Worm (Caenorhabditis elegans) whole organism, mixed stage, embryonic: ENCODE measurements around the gene C49C8.5.
A peak's percentile ranks its signal among the peaks of the same experiment; 100 is the strongest.

Source experiments
- bed-3 ChIP-seq: fragments of 200-800 bp; sonication (Bioruptor generic); optimal IDR thresholded peaks from 3 replicates; lab custom pipeline; 2018; ENCODE audit warnings: mild to moderate bottlenecking, missing genetic modification characterization, moderate library complexity, missing compliant biosample characterization
- blmp-1 ChIP-seq: fragments of 150-350 bp; optimal IDR thresholded peaks from 2 replicates; lab custom pipeline; 2014; ENCODE audit warnings: missing biosample characterization, missing genetic modification characterization
- ceh-39 ChIP-seq: fragments of 150-350 bp; optimal IDR thresholded peaks from 2 replicates; lab custom pipeline; 2014; ENCODE audit warnings: missing biosample characterization, missing genetic modification characterization
- ceh-43 ChIP-seq: fragments of 200-800 bp; sonication (Bioruptor generic); optimal IDR thresholded peaks from 2 replicates; lab custom pipeline; 2018; ENCODE audit warnings: mild to moderate bottlenecking, missing genetic modification characterization, moderate library complexity, missing compliant biosample characterization
- ceh-83 ChIP-seq: fragments of 200-800 bp; sonication (Bioruptor generic); optimal IDR thresholded peaks from 2 replicates; lab custom pipeline; 2018; ENCODE audit warnings: mild to moderate bottlenecking, missing genetic modification characterization, missing compliant biosample characterization
- ces-1 ChIP-seq: fragments of 150-350 bp; optimal IDR thresholded peaks from 2 replicates; lab custom pipeline; 2014; ENCODE audit warnings: missing biosample characterization, missing genetic modification reagents, missing genetic modification characterization
- cnd-1 ChIP-seq: fragments of 200-800 bp; sonication (Bioruptor generic); optimal IDR thresholded peaks from 2 replicates; lab custom pipeline; 2018; ENCODE audit warnings: mild to moderate bottlenecking, missing genetic modification characterization, missing compliant biosample characterization
- drap-1 ChIP-seq: fragments of 200-800 bp; sonication (Bioruptor generic); optimal IDR thresholded peaks from 3 replicates; lab custom pipeline; 2018; ENCODE audit warnings: mild to moderate bottlenecking, missing genetic modification characterization, missing compliant biosample characterization
- elt-1 ChIP-seq: sonication (generic microtip); optimal IDR thresholded peaks from 2 replicates; lab custom pipeline; 2017; ENCODE audit warnings: missing genetic modification characterization, mild to moderate bottlenecking, missing compliant biosample characterization, antibody characterized with exemption, moderate library complexity, borderline replicate concordance; ENCODE audit not compliant: insufficient read depth
- flh-1 ChIP-seq: fragments of 200-800 bp; sonication (Bioruptor generic); optimal IDR thresholded peaks from 2 replicates; lab custom pipeline; 2018; ENCODE audit warnings: mild to moderate bottlenecking, missing genetic modification characterization, moderate library complexity, missing compliant biosample characterization
- ham-2 ChIP-seq: fragments of 200-800 bp; sonication (Bioruptor generic); optimal IDR thresholded peaks from 2 replicates; lab custom pipeline; 2018; ENCODE audit warnings: mild to moderate bottlenecking, missing genetic modification characterization, missing compliant biosample characterization
- hlh-1 ChIP-seq: fragments of 150-350 bp; optimal IDR thresholded peaks from 2 replicates; lab custom pipeline; 2014; ENCODE audit warnings: missing biosample characterization, missing genetic modification reagents, missing genetic modification characterization
- lin-13 ChIP-seq: fragments of 150-350 bp; optimal IDR thresholded peaks from 2 replicates; lab custom pipeline; 2014; ENCODE audit warnings: missing biosample characterization, missing genetic modification characterization
- lin-32 ChIP-seq: fragments of 200-800 bp; sonication (Bioruptor generic); optimal IDR thresholded peaks from 2 replicates; lab custom pipeline; 2018; ENCODE audit warnings: mild to moderate bottlenecking, missing genetic modification characterization, missing compliant biosample characterization
- lsy-2 ChIP-seq: fragments of 150-350 bp; optimal IDR thresholded peaks from 2 replicates; lab custom pipeline; 2014; ENCODE audit warnings: missing biosample characterization, missing genetic modification characterization
- mep-1 ChIP-seq: fragments of 150-350 bp; optimal IDR thresholded peaks from 2 replicates; lab custom pipeline; 2017; ENCODE audit warnings: missing biosample characterization, missing genetic modification reagents, missing genetic modification characterization, inconsistent platforms
- nhr-12 ChIP-seq: fragments of 150-350 bp; optimal IDR thresholded peaks from 2 replicates; lab custom pipeline; 2014; ENCODE audit warnings: missing biosample characterization, missing genetic modification characterization
- nhr-28 ChIP-seq: fragments of 150-350 bp; optimal IDR thresholded peaks from 2 replicates; lab custom pipeline; 2014; ENCODE audit warnings: missing biosample characterization, missing genetic modification characterization
- pha-4 ChIP-seq: fragments of 150-350 bp; optimal IDR thresholded peaks from 2 replicates; lab custom pipeline; 2018; ENCODE audit warnings: missing biosample characterization, missing genetic modification reagents, missing genetic modification characterization
- sem-2 ChIP-seq: fragments of 200-800 bp; sonication (Bioruptor generic); optimal IDR thresholded peaks from 2 replicates; lab custom pipeline; 2018; ENCODE audit warnings: mild to moderate bottlenecking, missing genetic modification characterization, missing compliant biosample characterization
- snpc-4 ChIP-seq: fragments of 150-350 bp; optimal IDR thresholded peaks from 2 replicates; lab custom pipeline; 2014; ENCODE audit warnings: missing biosample characterization, missing genetic modification characterization
- sptf-1 ChIP-seq: sonication (generic microtip); optimal IDR thresholded peaks from 2 replicates; lab custom pipeline; 2017; ENCODE audit warnings: mild to moderate bottlenecking, missing genetic modification characterization, moderate library complexity, missing compliant biosample characterization
- tbx-8 ChIP-seq: fragments of 200-800 bp; sonication (Bioruptor generic); optimal IDR thresholded peaks from 2 replicates; lab custom pipeline; 2018; ENCODE audit warnings: mild to moderate bottlenecking, missing genetic modification characterization, moderate library complexity, missing compliant biosample characterization
- unc-39 ChIP-seq: fragments of 150-350 bp; optimal IDR thresholded peaks from 2 replicates; lab custom pipeline; 2014; ENCODE audit warnings: missing biosample characterization, missing genetic modification characterization
- unc-62 ChIP-seq: fragments of 150-350 bp; optimal IDR thresholded peaks from 2 replicates; lab custom pipeline; 2014; ENCODE audit warnings: missing biosample characterization, missing genetic modification reagents, missing genetic modification characterization
- ztf-11 ChIP-seq: fragments of 150-350 bp; optimal IDR thresholded peaks from 2 replicates; lab custom pipeline; 2014; ENCODE audit warnings: missing biosample characterization, missing genetic modification characterization

Gene C49C8.5

DNA sequence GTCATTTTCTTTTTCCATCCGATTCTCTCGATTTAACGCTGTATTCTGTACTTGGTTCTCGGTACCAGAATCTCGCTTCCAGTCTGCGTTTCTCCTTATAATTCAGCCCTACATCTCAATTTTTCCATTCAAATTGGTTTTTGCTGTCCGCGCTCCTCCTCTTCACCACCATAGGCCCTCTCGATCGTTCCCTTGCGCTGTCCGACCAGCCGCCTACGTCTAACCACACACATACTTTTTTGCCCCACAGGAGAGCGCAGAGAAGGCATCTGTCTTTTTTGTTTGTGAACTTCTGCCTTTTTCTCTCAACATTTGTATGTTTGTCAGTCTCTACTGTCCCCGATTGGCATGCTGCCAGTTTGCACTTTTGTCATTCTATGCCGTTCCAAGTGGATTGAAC is 26.1 kb downstream of the C49C8.5 start, which contains the start of gene F42A9.11:
F42A9.11 (plus strand) TSS at position 310 of the 400 bp plus-strand sequence.
- peak; percentile 6 for TF ChIP-seq hlh-1 (tag; lab: Kevin White, UChicago)
- no peak for TF ChIP-seq ztf-11

DNA sequence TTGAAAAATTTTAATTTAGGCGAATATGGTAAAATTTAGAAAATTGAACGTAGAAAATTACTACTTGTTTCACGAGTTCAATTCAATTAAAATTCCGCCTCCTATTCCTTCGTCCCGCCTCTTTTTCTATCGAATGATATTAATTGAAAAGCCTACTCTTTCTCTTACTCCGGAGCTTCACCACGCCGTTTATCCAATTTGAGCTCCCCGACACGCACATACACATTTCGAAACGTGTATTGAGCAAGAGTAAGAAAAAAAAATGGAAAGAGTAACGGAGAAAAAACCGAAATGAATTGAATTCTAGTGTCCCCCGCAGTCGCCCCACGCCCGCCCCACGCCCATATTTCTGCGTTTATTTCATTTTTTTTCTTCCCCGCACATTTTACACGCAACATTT is 27.2 kb downstream of the C49C8.5 start:
- TF ChIP-seq ceh-83 (GFP tag; lab: Kevin White, UChicago) (no peak), ces-1 (GFP tag; lab: Kevin White, UChicago) (peak; percentile 78)
- TF ChIP-seq, all 35 proteins: peak for 1

DNA sequence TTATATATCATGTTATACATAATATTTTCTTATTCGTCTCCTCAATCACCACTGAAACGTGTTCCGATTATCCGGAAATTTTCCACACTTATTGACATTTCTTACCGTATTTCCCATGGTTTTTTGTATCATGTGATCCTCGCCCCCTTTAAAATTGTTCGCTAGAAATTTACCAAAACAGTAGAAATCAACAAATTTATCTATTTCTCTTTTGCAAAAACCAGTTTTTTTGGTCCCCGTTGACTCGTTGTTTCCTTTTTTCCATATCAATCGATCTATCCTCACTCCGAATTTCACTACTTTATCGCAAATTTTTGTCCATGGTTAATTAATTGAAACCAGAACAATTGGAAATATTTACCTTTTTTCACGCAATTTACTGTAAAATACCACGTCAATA is 27.7 kb downstream of the C49C8.5 start:
- TF ChIP-seq ztf-11: no peak
- TF ChIP-seq unc-62 (GFP tag; lab: Kevin White, UChicago): no peak
- TF ChIP-seq pha-4 (tag; lab: Kevin White, UChicago): no peak
- TF ChIP-seq drap-1 (GFP tag; lab: Kevin White, UChicago): no peak
- no peak for TF ChIP-seq lin-13 (tag; lab: Kevin White, UChicago)
- no peak for TF ChIP-seq sptf-1 (tag; lab: Kevin White, UChicago)
- no peak for TF ChIP-seq nhr-12
- TF ChIP-seq cnd-1: no peak
- no peak for TF ChIP-seq lin-32 (GFP tag; lab: Kevin White, UChicago)
- no peak for TF ChIP-seq tbx-8 (GFP tag; lab: Kevin White, UChicago)
- no peak for TF ChIP-seq snpc-4 (tag; lab: Kevin White, UChicago)
- TF ChIP-seq flh-1 (GFP tag; lab: Kevin White, UChicago): no peak
- TF ChIP-seq ceh-83 (GFP tag; lab: Kevin White, UChicago): no peak

DNA sequence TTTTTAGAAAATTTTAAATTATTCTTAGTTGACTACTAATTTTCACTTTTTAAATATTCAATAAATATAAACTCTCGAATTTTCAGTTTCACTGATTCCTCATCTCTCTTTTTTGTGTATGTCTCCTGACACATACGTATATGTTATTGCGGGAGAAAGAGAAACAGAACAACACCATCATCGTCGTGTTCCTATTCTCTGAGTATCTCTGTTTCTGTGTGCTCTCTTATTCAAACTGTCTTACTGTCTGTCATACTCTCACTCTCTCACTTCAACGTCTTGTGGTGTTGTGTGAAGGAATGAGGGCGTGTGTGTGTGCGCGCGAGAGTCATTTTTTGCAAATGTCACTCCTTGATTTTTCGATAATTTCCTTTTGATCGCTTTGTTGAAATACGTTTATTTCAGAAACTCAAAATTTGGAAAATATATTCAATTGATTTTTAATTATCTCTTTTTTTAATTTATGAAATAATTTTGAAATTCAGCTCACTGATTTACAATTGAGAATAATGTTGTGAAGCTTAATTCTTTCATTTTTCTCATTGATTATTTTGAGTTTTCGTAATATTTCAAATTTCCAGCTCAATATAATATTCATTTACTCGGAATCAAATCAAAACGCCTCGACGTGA is 33.2 kb downstream of the C49C8.5 start, which contains the start of gene lin-49:
lin-49 (plus strand) TSS at position 582 of the 632 bp plus-strand sequence.
- TF ChIP-seq sptf-1 (tag; lab: Kevin White, UChicago) (no peak), ces-1 (GFP tag; lab: Kevin White, UChicago) (peak; percentile 49), bed-3 (GFP tag; lab: Kevin White, UChicago) (no peak), lsy-2 (tag; lab: Kevin White, UChicago) (no peak), pha-4 (tag; lab: Kevin White, UChicago) (peak; percentile 46), mep-1 (tag; lab: Kevin White, UChicago) (peak; percentile 34), ceh-39 (tag; lab: Kevin White, UChicago) (peak; percentile 17), unc-62 (GFP tag; lab: Kevin White, UChicago) (no peak), tbx-8 (GFP tag; lab: Kevin White, UChicago) (no peak)

DNA sequence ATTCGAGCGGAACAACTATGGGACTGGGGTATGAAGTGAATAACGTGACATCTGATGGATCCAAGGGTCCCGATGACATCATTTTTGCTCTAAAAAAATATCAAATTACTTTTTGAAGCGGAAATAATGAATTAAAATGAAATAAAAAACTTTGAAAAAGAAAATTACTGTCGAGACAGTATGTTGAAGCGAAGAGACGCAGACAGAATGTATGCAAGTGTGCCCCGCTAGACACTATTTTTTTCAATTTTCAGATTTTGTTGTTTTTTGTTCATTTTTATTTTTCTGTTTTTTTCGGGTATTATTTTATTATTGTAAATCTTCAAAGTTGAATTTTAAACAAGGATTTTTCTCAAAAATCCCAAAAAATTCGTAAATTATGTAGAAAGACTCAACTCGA is 34.8 kb downstream of the C49C8.5 start, which contains the start of gene F42A9.8:
F42A9.8 (minus strand) TSS at position 88 of the 400 bp plus-strand sequence.
- TF ChIP-seq blmp-1 (tag; lab: Kevin White, UChicago) (no peak), mep-1 (tag; lab: Kevin White, UChicago) (peak; percentile 55)

DNA sequence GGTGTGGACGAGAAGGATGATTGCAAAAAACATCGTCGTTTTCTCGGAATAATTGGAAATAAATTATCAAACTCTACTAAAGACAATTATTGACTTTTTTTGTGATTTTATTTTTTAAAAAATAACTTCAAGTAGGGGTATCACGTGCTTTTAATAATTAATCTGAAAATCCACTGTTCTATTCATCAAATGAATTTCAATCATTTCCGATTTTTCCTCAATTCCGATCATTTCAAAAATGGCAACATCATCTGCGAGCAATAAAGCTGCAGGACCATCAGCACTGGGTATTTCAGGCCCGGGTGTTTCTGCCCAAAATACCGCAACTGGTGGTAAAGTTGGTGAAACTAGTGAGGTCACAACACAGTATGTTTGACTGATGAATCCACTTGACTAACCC is 36.4 kb downstream of the C49C8.5 start, which contains the start of the genes F42A9.7 and F42A9.3:
F42A9.7 (minus strand) TSS at position 101 of the 400 bp plus-strand sequence.
F42A9.3 (plus strand) TSS at position 214 of the 400 bp plus-strand sequence.
- TF ChIP-seq tbx-8 (GFP tag; lab: Kevin White, UChicago): no peak
- TF ChIP-seq bed-3 (GFP tag; lab: Kevin White, UChicago): no peak
- no peak for TF ChIP-seq sem-2 (GFP tag; lab: Kevin White, UChicago)
- TF ChIP-seq nhr-12: no peak
- TF ChIP-seq sptf-1 (tag; lab: Kevin White, UChicago): no peak
- no peak for TF ChIP-seq lin-13 (tag; lab: Kevin White, UChicago)
- no peak for TF ChIP-seq elt-1 (tag; lab: Kevin White, UChicago)
- no peak for TF ChIP-seq hlh-1 (tag; lab: Kevin White, UChicago)
- TF ChIP-seq nhr-28 (tag; lab: Kevin White, UChicago): no peak
- TF ChIP-seq ceh-43 (GFP tag; lab: Kevin White, UChicago): no peak
- no peak for TF ChIP-seq ham-2 (GFP tag; lab: Kevin White, UChicago)
- no peak for TF ChIP-seq unc-39 (tag; lab: Kevin White, UChicago)
- no peak for TF ChIP-seq flh-1 (GFP tag; lab: Kevin White, UChicago)
